Worm (Caenorhabditis elegans) whole organism, L1 larva: ENCODE results near the gene C06C3.4.

Source experiments
- alr-1 ChIP-seq: fragments of 200-800 bp; sonication (Bioruptor generic); optimal IDR thresholded peaks from 2 replicates; lab custom pipeline; 2018; ENCODE audit warnings: borderline replicate concordance, mild to moderate bottlenecking, missing genetic modification characterization, missing compliant biosample characterization
- aly-2 ChIP-seq: fragments of 150-350 bp; optimal IDR thresholded peaks from 2 replicates; lab custom pipeline; 2014; ENCODE audit warnings: missing biosample characterization, missing genetic modification characterization
- dsc-1 ChIP-seq: sonication (generic microtip); optimal IDR thresholded peaks from 2 replicates; lab custom pipeline; 2016; ENCODE audit warnings: mild to moderate bottlenecking, missing genetic modification characterization, missing compliant biosample characterization
- egl-27 ChIP-seq, 2 experiments: fragments of 150-350 bp in 1 of 2; sonication (generic microtip); optimal IDR thresholded peaks; 3 replicates each; lab custom pipeline; 2017 to 2018; ENCODE audit warnings: missing biosample characterization in 2 of 2, missing genetic modification characterization in 2 of 2, missing genetic modification reagents in 2 of 2
- elt-3 ChIP-seq, 6 experiments: fragments of 150-350 bp in 1 of 6; sonication (generic microtip); optimal IDR thresholded peaks; 2 replicates each; lab custom pipeline; 2017 to 2018; ENCODE audit warnings: missing biosample characterization in 6 of 6, missing genetic modification characterization in 6 of 6, inconsistent platforms in 1 of 6
- nhr-77 ChIP-seq: fragments of 150-350 bp; optimal IDR thresholded peaks from 2 replicates; lab custom pipeline; 2014; ENCODE audit warnings: missing biosample characterization, missing genetic modification characterization
- snpc-4 ChIP-seq: fragments of 150-350 bp; optimal IDR thresholded peaks from 2 replicates; lab custom pipeline; 2014; ENCODE audit warnings: missing biosample characterization, missing genetic modification characterization
- unc-130 ChIP-seq: fragments of 150-350 bp; optimal IDR thresholded peaks from 2 replicates; lab custom pipeline; 2017; ENCODE audit warnings: missing biosample characterization, missing genetic modification characterization, inconsistent platforms
- unc-30 ChIP-seq: sonication (generic microtip); optimal IDR thresholded peaks from 2 replicates; lab custom pipeline; 2017; ENCODE audit warnings: missing biosample characterization, missing genetic modification characterization
- zag-1 ChIP-seq: fragments of 150-350 bp; optimal IDR thresholded peaks from 2 replicates; lab custom pipeline; 2014; ENCODE audit warnings: missing biosample characterization, missing genetic modification characterization

DNA sequence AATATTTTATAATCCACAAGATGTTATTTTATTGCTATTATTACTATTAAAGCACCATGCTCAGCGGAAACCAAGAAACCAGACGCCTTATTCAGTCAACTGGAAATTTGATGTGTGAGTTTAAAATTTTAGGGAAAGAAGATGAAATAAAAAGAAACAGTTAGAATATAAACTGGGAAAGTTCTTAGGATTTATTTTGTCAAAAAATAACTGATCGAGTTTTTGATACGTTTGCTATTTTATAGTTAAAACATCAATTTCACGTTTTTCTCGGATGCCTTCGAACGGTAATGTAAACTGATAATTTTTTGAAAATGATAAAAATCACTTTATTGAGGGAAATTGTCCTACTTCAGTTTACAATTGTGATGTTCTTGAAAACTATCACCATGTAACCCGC, 698 bp upstream of the C06C3.4 start, which contains the start of gene C06C3.3:
- no peak for TF ChIP-seq elt-3 (tag; optimal IDR thresholded peaks at IDR 0.05; lab: Kevin White, UChicago)
- TF ChIP-seq unc-30 (tag; lab: Kevin White, UChicago): no peak
- TF ChIP-seq zag-1: no peak
- TF ChIP-seq aly-2: no peak
- TF ChIP-seq unc-130: no peak
- no peak for TF ChIP-seq alr-1 (tag; lab: Kevin White, UChicago)
- no peak for TF ChIP-seq snpc-4 (tag; lab: Kevin White, UChicago)
- no peak for TF ChIP-seq egl-27 (tag; optimal IDR thresholded peaks at IDR 0.05; lab: Kevin White, UChicago)
- TF ChIP-seq dsc-1 (tag; lab: Kevin White, UChicago): no peak
- no peak for TF ChIP-seq nhr-77 (tag; lab: Kevin White, UChicago)
